Worm (Caenorhabditis elegans): ENCODE data around the gene oac-8.

- TF ChIP-seq pqm-1 (tag; optimal IDR thresholded peaks at IDR 0.05) (no peak), pha-4 (tag; optimal IDR thresholded peaks at IDR 0.05) (no peak), hlh-13 (GFP tag; optimal IDR thresholded peaks at IDR 0.05) (no peak), ama-1 (optimal IDR thresholded peaks at IDR 0.05) (no peak), unc-42 (tag; optimal IDR thresholded peaks at IDR 0.05) (no peak)
These were observed 6.7 kb upstream of the oac-8 start for ce11 chrIV:10577600-10577999.

All from whole organism, late embryonic.